Worm (Caenorhabditis elegans) whole organism, L1 larva: ENCODE measurements around the gene Y48A6B.14.
A peak's percentile ranks its signal among the peaks of the same experiment; 100 is the strongest.

Source experiments
- C04F5.9 ChIP-seq: sonication (generic microtip); optimal IDR thresholded peaks from 2 replicates; lab custom pipeline; 2016; ENCODE audit warnings: missing genetic modification characterization, missing compliant biosample characterization
- C34B4.2 ChIP-seq: sonication (generic microtip); optimal IDR thresholded peaks from 2 replicates; lab custom pipeline; 2017; ENCODE audit warnings: mild to moderate bottlenecking, missing genetic modification characterization, missing compliant biosample characterization
- F16B12.6 ChIP-seq: fragments of 150-350 bp; optimal IDR thresholded peaks from 2 replicates; lab custom pipeline; 2014; ENCODE audit warnings: missing biosample characterization, missing genetic modification characterization
- Y116A8C.19 ChIP-seq: sonication (generic microtip); optimal IDR thresholded peaks from 2 replicates; lab custom pipeline; 2016; ENCODE audit warnings: missing compliant biosample characterization, missing genetic modification characterization, borderline replicate concordance
- ama-1 ChIP-seq: fragments of 150-350 bp; optimal IDR thresholded peaks from 2 replicates; lab custom pipeline; 2014
- blmp-1 ChIP-seq: fragments of 150-350 bp; optimal IDR thresholded peaks from 2 replicates; lab custom pipeline; 2014; ENCODE audit warnings: missing biosample characterization, missing genetic modification characterization
- ceh-63 ChIP-seq: fragments of 200-800 bp; sonication (Bioruptor generic); optimal IDR thresholded peaks from 2 replicates; lab custom pipeline; 2018; ENCODE audit warnings: mild to moderate bottlenecking, missing genetic modification characterization, missing compliant biosample characterization
- ceh-8 ChIP-seq: fragments of 200-800 bp; sonication (Bioruptor generic); optimal IDR thresholded peaks from 2 replicates; lab custom pipeline; 2018; ENCODE audit warnings: mild to moderate bottlenecking, missing genetic modification characterization, moderate library complexity, missing compliant biosample characterization
- ceh-90 ChIP-seq: sonication (generic microtip); optimal IDR thresholded peaks from 2 replicates; lab custom pipeline; 2016; ENCODE audit warnings: missing genetic modification characterization, missing compliant biosample characterization
- efl-1 ChIP-seq, 4 experiments: fragments of 150-350 bp; optimal IDR thresholded peaks in 3 of 4; peaks in 1 of 4; 1 replicate in 1 of 4; 2 replicates in 3 of 4; lab custom pipeline; 2014; ENCODE audit warnings: missing biosample characterization in 2 of 4, missing genetic modification characterization in 2 of 4, missing genetic modification reagents in 2 of 4
- egl-13 ChIP-seq: sonication (generic microtip); optimal IDR thresholded peaks from 2 replicates; lab custom pipeline; 2016; ENCODE audit warnings: missing genotype, missing genetic modification reagents, missing genetic modification characterization, missing compliant biosample characterization
- elt-3 ChIP-seq, 6 experiments: fragments of 150-350 bp in 1 of 6; sonication (generic microtip); optimal IDR thresholded peaks; 2 replicates each; lab custom pipeline; 2017 to 2018; ENCODE audit warnings: missing biosample characterization in 6 of 6, missing genetic modification characterization in 6 of 6, inconsistent platforms in 1 of 6
- ets-5 ChIP-seq: fragments of 200-800 bp; sonication (Bioruptor generic); IDR thresholded peaks from 2 replicates; pipeline ENCODE4 v1.3.6; 2022; ENCODE audit warnings: missing genetic modification characterization, missing compliant biosample characterization
- fkh-8 ChIP-seq: sonication (generic microtip); optimal IDR thresholded peaks from 2 replicates; lab custom pipeline; 2016; ENCODE audit warnings: mild to moderate bottlenecking, missing genetic modification characterization, missing compliant biosample characterization
- isw-1 ChIP-seq: fragments of 200-800 bp; sonication (Bioruptor generic); IDR thresholded peaks from 2 replicates; pipeline ENCODE4 v1.3.6; 2022; ENCODE audit warnings: missing genetic modification characterization, missing compliant biosample characterization
- jun-1 ChIP-seq: fragments of 150-350 bp; optimal IDR thresholded peaks from 2 replicates; lab custom pipeline; 2014; ENCODE audit warnings: missing biosample characterization, missing genetic modification reagents, missing genetic modification characterization
- lin-35 ChIP-seq, 2 experiments: fragments of 150-350 bp; optimal IDR thresholded peaks; 2 replicates each; lab custom pipeline; 2014; ENCODE audit warnings: missing biosample characterization in 2 of 2, missing genetic modification characterization in 2 of 2, missing genetic modification reagents in 2 of 2
- mdl-1 ChIP-seq, 2 experiments: fragments of 150-350 bp; optimal IDR thresholded peaks; 2 replicates each; lab custom pipeline; 2014 to 2017; ENCODE audit warnings: missing biosample characterization in 2 of 2, missing genetic modification characterization in 2 of 2, inconsistent platforms in 1 of 2
- mef-2 ChIP-seq: fragments of 150-350 bp; optimal IDR thresholded peaks from 2 replicates; lab custom pipeline; 2014; ENCODE audit warnings: missing biosample characterization, missing genetic modification characterization
- nhr-11 ChIP-seq: fragments of 150-350 bp; optimal IDR thresholded peaks from 2 replicates; lab custom pipeline; 2014; ENCODE audit warnings: missing biosample characterization, missing genetic modification characterization
- nhr-19 ChIP-seq: fragments of 200-800 bp; sonication (Bioruptor generic); conservative IDR thresholded peaks from 2 replicates; pipeline ENCODE4 v1.3.6; 2022; ENCODE audit warnings: missing genetic modification characterization, missing compliant biosample characterization
- nhr-20 ChIP-seq: sonication (generic microtip); optimal IDR thresholded peaks from 2 replicates; lab custom pipeline; 2016; ENCODE audit warnings: mild to moderate bottlenecking, missing genetic modification characterization, missing compliant biosample characterization
- nhr-237 ChIP-seq: fragments of 150-350 bp; optimal IDR thresholded peaks from 2 replicates; lab custom pipeline; 2014; ENCODE audit warnings: missing biosample characterization, missing genetic modification characterization
- nhr-71 ChIP-seq: sonication (generic microtip); optimal IDR thresholded peaks from 2 replicates; lab custom pipeline; 2016; ENCODE audit warnings: mild to moderate bottlenecking, missing genetic modification characterization, moderate library complexity, missing compliant biosample characterization
- nhr-77 ChIP-seq: fragments of 150-350 bp; optimal IDR thresholded peaks from 2 replicates; lab custom pipeline; 2014; ENCODE audit warnings: missing biosample characterization, missing genetic modification characterization
- nhr-84 ChIP-seq: sonication (generic microtip); optimal IDR thresholded peaks from 2 replicates; lab custom pipeline; 2017; ENCODE audit warnings: missing biosample characterization, missing genetic modification characterization
- pax-3 ChIP-seq: fragments of 200-800 bp; sonication (Bioruptor generic); optimal IDR thresholded peaks from 2 replicates; lab custom pipeline; 2018; ENCODE audit warnings: mild to moderate bottlenecking, missing genetic modification characterization, moderate library complexity, missing compliant biosample characterization
- rnt-1 ChIP-seq: sonication (generic microtip); optimal IDR thresholded peaks from 2 replicates; lab custom pipeline; 2016; ENCODE audit warnings: mild to moderate bottlenecking, missing genetic modification characterization, moderate library complexity, missing compliant biosample characterization
- snpc-4 ChIP-seq: fragments of 150-350 bp; optimal IDR thresholded peaks from 2 replicates; lab custom pipeline; 2014; ENCODE audit warnings: missing biosample characterization, missing genetic modification characterization
- snu-23 ChIP-seq: sonication (generic microtip); optimal IDR thresholded peaks from 2 replicates; lab custom pipeline; 2016; ENCODE audit warnings: missing genetic modification characterization, missing compliant biosample characterization
- sup-37 ChIP-seq: fragments of 200-800 bp; sonication (Bioruptor generic); optimal IDR thresholded peaks from 2 replicates; lab custom pipeline; 2018; ENCODE audit warnings: mild to moderate bottlenecking, missing genetic modification characterization, missing compliant biosample characterization
- tlp-1 ChIP-seq: fragments of 150-350 bp; optimal IDR thresholded peaks from 2 replicates; lab custom pipeline; 2014; ENCODE audit warnings: missing biosample characterization, missing genetic modification characterization
- unc-130 ChIP-seq: fragments of 150-350 bp; optimal IDR thresholded peaks from 2 replicates; lab custom pipeline; 2017; ENCODE audit warnings: missing biosample characterization, missing genetic modification characterization, inconsistent platforms
- unc-62 ChIP-seq: fragments of 150-350 bp; optimal IDR thresholded peaks from 2 replicates; lab custom pipeline; 2014; ENCODE audit warnings: missing biosample characterization, missing genetic modification reagents, missing genetic modification characterization
- unc-86 ChIP-seq: sonication (generic microtip); optimal IDR thresholded peaks from 2 replicates; lab custom pipeline; 2016; ENCODE audit warnings: missing genetic modification characterization, missing compliant biosample characterization
- vab-15 ChIP-seq: sonication (generic microtip); optimal IDR thresholded peaks from 2 replicates; lab custom pipeline; 2017; ENCODE audit warnings: missing genotype, mild to moderate bottlenecking, missing genetic modification characterization, missing compliant biosample characterization
- zag-1 ChIP-seq: fragments of 150-350 bp; optimal IDR thresholded peaks from 2 replicates; lab custom pipeline; 2014; ENCODE audit warnings: missing biosample characterization, missing genetic modification characterization
- zip-4 ChIP-seq: fragments of 200-800 bp; sonication (Bioruptor generic); optimal IDR thresholded peaks from 2 replicates; lab custom pipeline; 2018; ENCODE audit warnings: mild to moderate bottlenecking, missing genetic modification characterization, moderate library complexity, missing compliant biosample characterization

Gene Y48A6B.14

DNA sequence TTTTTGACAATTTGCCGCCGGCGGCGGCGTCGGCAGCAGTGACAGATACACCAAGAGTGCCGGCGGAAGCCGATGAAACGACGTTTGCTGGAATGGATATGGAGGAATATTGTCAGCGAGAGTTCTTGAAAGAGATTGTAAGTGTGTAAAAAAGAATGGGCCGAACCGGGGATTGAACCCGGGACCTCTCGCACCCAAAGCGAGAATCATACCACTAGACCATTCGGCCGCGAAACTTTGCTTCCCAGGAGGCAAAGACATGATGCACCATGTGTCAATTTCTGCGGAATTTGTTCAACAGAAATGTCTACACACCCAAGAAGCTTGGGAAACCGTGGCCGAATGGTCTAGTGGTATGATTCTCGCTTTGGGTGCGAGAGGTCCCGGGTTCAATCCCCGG is 35.3 kb downstream of the Y48A6B.14 start (continued):
- no peak for TF ChIP-seq nhr-84
- TF ChIP-seq vab-15: no peak
- TF ChIP-seq ceh-63 (GFP tag; lab: Kevin White, UChicago): peak; percentile 19
- TF ChIP-seq mef-2 (tag; lab: Kevin White, UChicago): peak; percentile 49
- peak; percentile 52 for TF ChIP-seq C04F5.9 (tag; lab: Kevin White, UChicago)
- no peak for TF ChIP-seq ama-1 (lab: Kevin White, UChicago)
- peak; percentile 68 for TF ChIP-seq zip-4 (GFP tag; lab: Kevin White, UChicago)
- peak; percentile 89 for TF ChIP-seq jun-1 (tag; lab: Kevin White, UChicago)
- peak; percentile 25 for TF ChIP-seq nhr-77
- peak in 1 of 2 experiments; percentile 80 for TF ChIP-seq mdl-1 (tag; optimal IDR thresholded peaks at IDR 0.05; lab: Kevin White, UChicago)
- TF ChIP-seq F16B12.6 (tag; lab: Kevin White, UChicago): peak; percentile 69
- no peak for TF ChIP-seq pax-3
- peak; percentile 68 for TF ChIP-seq snpc-4
- TF ChIP-seq unc-130 (tag; lab: Kevin White, UChicago): peak; percentile 79
- no peak for TF ChIP-seq ceh-90 (tag; lab: Kevin White, UChicago)
- peak; percentile 90 for TF ChIP-seq snu-23 (GFP tag; lab: Kevin White, UChicago)
- peak; percentile 93 for TF ChIP-seq nhr-19 (GFP tag; lab: Robert Waterston, UW)
- peak; percentile 65 to 86 for TF ChIP-seq lin-35 (GFP tag; optimal IDR thresholded peaks at IDR 0.05; lab: Kevin White, UChicago)
- TF ChIP-seq tlp-1: no peak
- peak; percentile 66 for TF ChIP-seq isw-1 (GFP tag; lab: Robert Waterston, UW)
- peak in 3 of 6 experiments; percentile 4 to 76 (median 5) for TF ChIP-seq elt-3 (tag; optimal IDR thresholded peaks at IDR 0.05; lab: Kevin White, UChicago)
- TF ChIP-seq zag-1 (tag; lab: Kevin White, UChicago): no peak
- TF ChIP-seq C34B4.2 (tag; lab: Kevin White, UChicago): no peak
- TF ChIP-seq unc-86: peak; percentile 71
- peak; percentile 74 for TF ChIP-seq egl-13 (tag; lab: Kevin White, UChicago)
- TF ChIP-seq nhr-71: peak; percentile 90
- TF ChIP-seq Y116A8C.19 (tag; lab: Kevin White, UChicago): no peak
- TF ChIP-seq sup-37 (GFP tag; lab: Kevin White, UChicago): peak; percentile 84
- TF ChIP-seq ceh-8 (GFP tag; lab: Kevin White, UChicago): peak; percentile 59
- peak; percentile 61 for TF ChIP-seq fkh-8 (tag; lab: Kevin White, UChicago)
- no peak for TF ChIP-seq nhr-237
- no peak for TF ChIP-seq nhr-11 (tag; lab: Kevin White, UChicago)

DNA sequence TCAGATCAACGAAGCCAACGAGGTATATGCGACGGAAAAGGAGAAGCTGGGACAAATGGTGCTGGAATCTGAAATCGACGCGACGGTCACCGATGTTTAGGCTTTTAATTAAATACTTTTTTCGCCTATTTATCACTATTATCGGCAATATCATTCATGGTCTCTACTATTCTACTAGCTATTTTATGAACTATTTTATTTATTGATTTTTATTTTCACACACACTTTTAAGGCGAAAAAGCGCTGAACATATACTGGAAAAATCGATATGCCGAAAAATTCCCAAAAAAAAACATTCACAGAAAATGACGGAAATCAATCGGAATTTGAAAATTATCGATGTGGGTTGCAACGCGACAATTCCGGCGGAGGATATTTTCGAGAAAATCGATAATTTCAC is 37.1 kb downstream of the Y48A6B.14 start, which contains the start of gene W09D6.1:
TSS of gene W09D6.1 (plus strand) at position 301 of the 400 bp plus-strand sequence.
- TF ChIP-seq nhr-71 (no peak), efl-1 (optimal IDR thresholded peaks at IDR 0.05; lab: Kevin White, UChicago) (no peak), efl-1 (GFP tag; optimal IDR thresholded peaks at IDR 0.05 in 1 of 2; lab: Kevin White, UChicago) (peak in 1 of 2 experiments; percentile 33)
- TF ChIP-seq, all 84 proteins: peak for 1

DNA sequence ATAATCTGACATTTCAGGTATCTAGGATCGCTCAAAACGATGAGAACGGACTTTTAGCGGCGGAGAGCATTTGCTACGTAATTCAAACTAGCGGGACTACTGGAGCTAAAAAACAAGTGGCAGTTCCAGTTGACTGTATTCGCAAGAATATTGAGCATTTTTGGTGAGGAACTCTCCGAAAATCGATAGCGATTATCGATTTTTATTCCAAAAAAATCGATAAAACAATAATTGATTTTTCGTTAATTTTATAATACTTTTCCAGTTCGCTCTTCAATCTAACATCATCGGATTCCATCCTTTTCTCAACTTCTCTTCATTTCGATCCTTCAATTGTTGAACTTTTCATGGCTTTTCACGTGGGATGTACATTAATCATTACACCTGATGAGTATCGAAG is 37.9 kb downstream of the Y48A6B.14 start:
- TF ChIP-seq unc-62 (no peak), rnt-1 (tag; lab: Kevin White, UChicago) (no peak), nhr-20 (no peak), efl-1 (optimal IDR thresholded peaks at IDR 0.05; lab: Kevin White, UChicago) (no peak), efl-1 (GFP tag; optimal IDR thresholded peaks at IDR 0.05 in 1 of 2; lab: Kevin White, UChicago) (peak in 1 of 2 experiments; percentile 16), nhr-11 (tag; lab: Kevin White, UChicago) (no peak), zag-1 (tag; lab: Kevin White, UChicago) (no peak)

DNA sequence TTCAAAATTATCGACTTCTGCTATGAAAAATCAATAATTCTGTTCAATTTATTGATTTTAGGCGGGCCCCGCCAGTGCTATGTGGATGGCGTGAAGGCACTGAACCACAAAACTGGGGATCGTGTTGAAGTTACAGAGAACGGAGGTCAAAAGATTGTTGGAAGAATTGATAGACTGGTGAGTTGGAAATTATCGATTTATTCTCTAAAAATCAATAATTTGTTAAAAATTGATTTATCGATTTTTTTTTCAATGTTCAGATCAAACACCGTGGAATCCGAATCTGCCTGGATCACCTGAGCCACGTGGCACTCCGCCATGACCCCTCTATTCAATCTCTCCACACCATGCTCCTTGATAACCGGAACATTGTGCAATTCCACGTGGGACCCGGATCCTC is 38.8 kb downstream of the Y48A6B.14 start:
- TF ChIP-seq ets-5 (no peak), nhr-71 (no peak), nhr-20 (no peak), elt-3 (tag; optimal IDR thresholded peaks at IDR 0.05; lab: Kevin White, UChicago) (no peak), rnt-1 (tag; lab: Kevin White, UChicago) (no peak), nhr-19 (GFP tag; lab: Robert Waterston, UW) (no peak), blmp-1 (tag; lab: Kevin White, UChicago) (no peak)
- TF ChIP-seq, all 84 proteins: peak for 0
